Worm (Caenorhabditis elegans) whole organism, midembryonic: ENCODE data around the gene C50D2.7.

Experiments used
- T22C8.4 ChIP-seq: fragments of 200-800 bp; sonication (Bioruptor generic); IDR thresholded peaks from 2 replicates; pipeline ENCODE4 v1.3.6; 2022; ENCODE audit warnings: missing genetic modification characterization, missing compliant biosample characterization
- cog-1 ChIP-seq: sonication (generic microtip); optimal IDR thresholded peaks from 2 replicates; lab custom pipeline; 2016; ENCODE audit warnings: missing genetic modification characterization, missing compliant biosample characterization
- flt-1 ChIP-seq: fragments of 200-800 bp; sonication (Bioruptor generic); IDR thresholded peaks from 2 replicates; pipeline ENCODE4 v1.3.6; 2022; ENCODE audit warnings: missing genetic modification characterization, missing compliant biosample characterization
- klf-2 ChIP-seq: fragments of 200-800 bp; sonication (Bioruptor generic); conservative IDR thresholded peaks from 2 replicates; pipeline ENCODE4 v1.3.6; 2022; ENCODE audit warnings: missing genetic modification reagents, missing genetic modification characterization, missing compliant biosample characterization
- med-1 ChIP-seq: sonication (generic microtip); optimal IDR thresholded peaks from 2 replicates; lab custom pipeline; 2017; ENCODE audit warnings: missing genetic modification characterization, mild to moderate bottlenecking, missing compliant biosample characterization, antibody characterized with exemption, missing genetic modification reagents; ENCODE audit not compliant: insufficient read depth
- ref-1 ChIP-seq: fragments of 200-800 bp; sonication (Bioruptor generic); conservative IDR thresholded peaks from 2 replicates; pipeline ENCODE4 v1.3.6; 2022; ENCODE audit warnings: missing genetic modification reagents, missing genetic modification characterization, missing compliant biosample characterization
- tab-1 ChIP-seq: fragments of 200-800 bp; sonication (Bioruptor generic); IDR thresholded peaks from 2 replicates; pipeline ENCODE4 v1.3.6; 2022; ENCODE audit warnings: missing genetic modification characterization, missing compliant biosample characterization
- ztf-23 ChIP-seq: fragments of 200-800 bp; sonication (Bioruptor generic); IDR thresholded peaks from 2 replicates; pipeline ENCODE4 v1.3.6; 2022; ENCODE audit warnings: missing genetic modification reagents, missing genetic modification characterization, missing compliant biosample characterization
- ztf-29 ChIP-seq: fragments of 200-800 bp; sonication (Bioruptor generic); IDR thresholded peaks from 2 replicates; pipeline ENCODE4 v1.3.6; 2022; ENCODE audit warnings: missing genetic modification reagents, missing genetic modification characterization, missing compliant biosample characterization

Gene C50D2.7

DNA sequence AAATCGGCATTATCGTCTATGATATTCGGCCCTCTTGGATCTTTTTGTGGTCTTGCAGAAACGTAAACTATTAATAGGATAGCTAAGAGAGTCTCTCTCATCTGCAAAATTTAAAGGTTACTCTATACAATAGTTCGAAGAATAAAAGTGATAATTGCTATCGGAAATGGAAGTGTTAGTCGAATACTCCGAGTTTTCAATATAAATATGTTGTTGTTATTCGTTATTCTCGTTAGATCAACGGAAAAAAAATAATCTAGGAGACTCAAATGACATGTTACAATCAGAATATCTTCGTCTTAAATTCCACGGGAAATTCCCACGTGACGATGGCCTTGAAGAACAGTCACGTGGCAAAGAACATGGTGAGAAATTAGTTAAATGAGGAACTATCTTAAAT, 39.9 kb downstream of the C50D2.7 start, which contains the start of gene tre-5:
Gene tre-5 (minus strand): TSS at position 101 of the 400 bp plus-strand sequence.
- TF ChIP-seq klf-2 (no peak), med-1 (no peak), ztf-23 (GFP tag; lab: Robert Waterston, UW) (no peak), ztf-29 (GFP tag; lab: Robert Waterston, UW) (no peak), tab-1 (GFP tag; lab: Robert Waterston, UW) (no peak), T22C8.4 (GFP tag; lab: Robert Waterston, UW) (no peak), ref-1 (GFP tag; lab: Robert Waterston, UW) (no peak), cog-1 (tag; lab: Kevin White, UChicago) (no peak), flt-1 (GFP tag; lab: Robert Waterston, UW) (no peak)

DNA sequence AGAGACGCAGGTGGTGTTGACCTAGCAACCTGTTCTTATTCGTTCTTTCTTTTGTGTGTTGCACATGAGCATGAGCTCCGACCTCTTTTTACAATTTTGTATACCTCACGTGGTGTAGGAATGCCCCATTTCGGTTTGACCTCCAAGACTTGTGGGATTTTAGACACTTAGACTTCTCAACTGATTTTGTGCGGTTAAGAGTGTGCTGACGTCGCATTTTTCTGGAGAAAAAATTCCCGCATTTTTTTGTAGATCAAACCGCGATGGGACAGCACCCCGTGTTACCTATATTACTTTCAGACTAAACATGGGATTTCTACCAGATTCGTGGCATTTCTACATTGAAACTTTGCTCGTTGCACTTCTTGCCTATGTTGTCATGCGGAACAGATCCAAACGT, 43.7 kb downstream of the C50D2.7 start, which contains the start of gene sptl-1:
Gene sptl-1 (plus strand): TSS at position 301 of the 400 bp plus-strand sequence.
- TF ChIP-seq ztf-23 (GFP tag; lab: Robert Waterston, UW) (no peak), med-1 (no peak), T22C8.4 (GFP tag; lab: Robert Waterston, UW) (no peak), cog-1 (tag; lab: Kevin White, UChicago) (no peak), ref-1 (GFP tag; lab: Robert Waterston, UW) (no peak), flt-1 (GFP tag; lab: Robert Waterston, UW) (no peak), ztf-29 (GFP tag; lab: Robert Waterston, UW) (no peak), klf-2 (no peak), tab-1 (GFP tag; lab: Robert Waterston, UW) (no peak)

DNA sequence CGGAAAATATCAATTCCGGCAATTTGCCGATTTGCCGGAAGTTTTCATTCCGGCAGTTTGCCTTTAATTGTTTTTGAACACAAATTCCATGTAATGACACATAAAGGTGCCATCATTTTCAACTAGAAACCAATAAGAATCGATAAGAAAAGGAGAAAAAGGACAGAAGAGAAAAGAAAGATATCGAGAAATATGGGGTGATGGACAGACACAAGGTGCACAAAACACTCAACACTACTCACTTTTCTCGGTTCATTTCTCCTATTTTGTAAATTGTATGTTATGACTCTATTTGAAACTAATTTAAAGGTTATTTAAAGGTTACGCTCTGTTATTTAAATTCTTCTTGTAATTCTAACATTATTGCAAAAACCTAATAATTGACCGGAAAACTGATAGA, 44.2 kb downstream of the C50D2.7 start:
- no peak for TF ChIP-seq flt-1 (GFP tag; lab: Robert Waterston, UW)

DNA sequence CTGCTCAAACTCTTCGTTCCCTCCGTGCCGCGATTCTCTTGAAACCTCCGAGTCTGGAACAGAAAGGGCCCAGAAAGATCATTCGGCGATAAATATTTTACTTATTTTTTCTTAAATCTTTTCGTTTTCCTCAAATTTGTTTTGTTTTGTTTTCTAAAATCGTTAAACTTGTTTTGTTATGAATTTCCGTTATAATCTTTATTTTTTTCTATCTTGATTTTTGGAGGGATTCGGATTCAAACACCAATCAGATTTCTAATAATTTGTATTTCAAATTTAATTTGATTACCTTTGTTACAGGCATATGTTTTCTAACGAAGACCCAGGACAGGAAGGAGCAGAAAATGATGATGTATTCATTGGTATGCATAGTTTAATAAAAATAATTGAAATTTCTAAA, 47.8 kb downstream of the C50D2.7 start, which contains the start of gene C23H3.5:
Gene C23H3.5 (plus strand): TSS at position 301 of the 400 bp plus-strand sequence.
- TF ChIP-seq flt-1 (GFP tag; lab: Robert Waterston, UW): no peak
- TF ChIP-seq ref-1 (GFP tag; lab: Robert Waterston, UW): no peak
- TF ChIP-seq cog-1 (tag; lab: Kevin White, UChicago): no peak
- no peak for TF ChIP-seq T22C8.4 (GFP tag; lab: Robert Waterston, UW)
- no peak for TF ChIP-seq ztf-23 (GFP tag; lab: Robert Waterston, UW)

DNA sequence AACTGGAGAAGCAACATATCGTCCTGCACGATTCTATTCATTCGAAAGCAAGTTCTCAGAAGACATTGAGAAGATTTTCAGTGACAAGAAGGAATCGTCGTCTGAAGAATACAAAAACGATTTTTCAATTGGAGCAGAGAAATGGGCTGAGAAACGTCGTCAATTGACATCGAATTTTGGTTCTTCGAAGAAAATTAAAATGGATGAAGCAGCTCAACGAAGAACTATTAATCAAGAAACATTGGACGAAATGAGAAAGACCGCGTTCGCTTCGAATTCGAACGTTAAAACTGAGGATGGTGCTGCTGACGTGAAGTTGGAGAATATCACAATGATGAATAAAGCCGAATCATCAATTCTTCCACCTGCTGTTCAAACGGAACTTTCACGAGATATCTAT, 49.0 kb downstream of the C50D2.7 start, which contains the start of gene rpt-4:
Gene rpt-4 (minus strand): TSS at position 101 of the 400 bp plus-strand sequence.
- TF ChIP-seq flt-1 (GFP tag; lab: Robert Waterston, UW) (no peak), tab-1 (GFP tag; lab: Robert Waterston, UW) (no peak), ref-1 (GFP tag; lab: Robert Waterston, UW) (no peak), T22C8.4 (GFP tag; lab: Robert Waterston, UW) (no peak), klf-2 (no peak), cog-1 (tag; lab: Kevin White, UChicago) (no peak), ztf-29 (GFP tag; lab: Robert Waterston, UW) (no peak), med-1 (no peak), ztf-23 (GFP tag; lab: Robert Waterston, UW) (no peak)

DNA sequence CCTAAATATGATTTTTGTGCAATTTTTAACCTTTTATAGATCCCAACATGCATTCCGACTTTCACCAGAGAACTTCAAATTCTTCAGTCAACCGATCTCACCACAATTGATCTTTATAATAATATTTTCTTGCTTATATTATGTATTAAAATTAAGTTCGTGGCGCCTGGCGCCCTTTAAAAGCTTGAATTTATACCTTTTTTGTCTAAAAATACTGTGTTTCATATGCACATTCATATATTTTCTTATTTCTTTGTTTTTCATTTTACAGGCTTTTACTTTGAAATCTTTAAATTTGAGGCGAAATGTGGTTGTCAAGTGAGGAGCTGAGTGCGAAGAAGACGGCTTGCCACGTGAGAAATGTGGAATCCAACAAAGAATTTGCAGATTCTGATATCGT, 50.3 kb downstream of the C50D2.7 start, which contains the start of gene rpoa-49:
Gene rpoa-49 (plus strand): TSS at position 301 of the 400 bp plus-strand sequence.
- TF ChIP-seq flt-1 (GFP tag; lab: Robert Waterston, UW): no peak
- no peak for TF ChIP-seq ref-1 (GFP tag; lab: Robert Waterston, UW)
- TF ChIP-seq ztf-29 (GFP tag; lab: Robert Waterston, UW): no peak
- no peak for TF ChIP-seq T22C8.4 (GFP tag; lab: Robert Waterston, UW)
- no peak for TF ChIP-seq med-1
- TF ChIP-seq tab-1 (GFP tag; lab: Robert Waterston, UW): no peak
- TF ChIP-seq klf-2: no peak
- TF ChIP-seq cog-1 (tag; lab: Kevin White, UChicago): no peak
- TF ChIP-seq ztf-23 (GFP tag; lab: Robert Waterston, UW): no peak

DNA sequence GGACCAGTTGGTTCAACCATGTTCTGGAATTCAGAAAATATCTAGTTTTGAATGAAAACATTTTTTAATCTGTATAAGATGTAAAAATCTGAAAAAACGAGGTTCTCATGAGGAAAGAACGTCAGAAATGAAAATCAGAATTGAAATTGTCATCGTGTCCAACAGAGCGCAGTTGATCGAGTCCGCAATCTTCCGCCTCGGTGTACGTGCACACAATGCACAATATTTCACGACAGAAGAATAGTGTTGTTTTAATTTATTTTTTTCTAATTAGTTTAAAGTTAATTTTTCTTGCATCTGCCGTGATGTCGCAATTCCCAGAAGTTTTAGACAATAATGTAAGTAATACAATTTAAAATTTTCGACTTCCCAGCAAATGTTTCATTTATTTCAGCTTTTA, 51.4 kb downstream of the C50D2.7 start, which contains the start of gene nfyc-1:
Gene nfyc-1 (plus strand): TSS at position 268 of the 400 bp plus-strand sequence.
- TF ChIP-seq med-1 (no peak), ztf-23 (GFP tag; lab: Robert Waterston, UW) (no peak), klf-2 (no peak), tab-1 (GFP tag; lab: Robert Waterston, UW) (no peak), T22C8.4 (GFP tag; lab: Robert Waterston, UW) (no peak), cog-1 (tag; lab: Kevin White, UChicago) (no peak), ztf-29 (GFP tag; lab: Robert Waterston, UW) (no peak), ref-1 (GFP tag; lab: Robert Waterston, UW) (no peak), flt-1 (GFP tag; lab: Robert Waterston, UW) (no peak)
